Worm (Caenorhabditis elegans): ENCODE measurements around the gene Y37D8A.4.

Gene Y37D8A.4

ce11 chrIII:12798469-12798868, 40.3 kb downstream of the Y37D8A.4 start, which contains the start of gene agmo-1:
Gene agmo-1, minus strand, starts transcription at chrIII:12798569.
- no peak for TF ChIP-seq tra-4 (tag; optimal IDR thresholded peaks at IDR 0.05)
- no peak for TF ChIP-seq ceh-13 (GFP tag; optimal IDR thresholded peaks at IDR 0.05)
- TF ChIP-seq tbx-37 (GFP tag; conservative IDR thresholded peaks at IDR 0.05) = no peak
- no peak for TF ChIP-seq ets-7 (tag; optimal IDR thresholded peaks at IDR 0.05)
- TF ChIP-seq hnd-1 (tag; optimal IDR thresholded peaks at IDR 0.05) = no peak
- no peak for TF ChIP-seq B0310.2 (tag; optimal IDR thresholded peaks at IDR 0.05)
- no peak for TF ChIP-seq hmg-4 (GFP tag; optimal IDR thresholded peaks at IDR 0.05)
- TF ChIP-seq F13C5.2 (tag; optimal IDR thresholded peaks at IDR 0.05) = no peak
- TF ChIP-seq tbx-11 (GFP tag; IDR thresholded peaks at IDR 0.05) = no peak
- TF ChIP-seq ama-1 (optimal IDR thresholded peaks at IDR 0.05) = no peak
- no peak for TF ChIP-seq sea-1 (GFP tag; conservative IDR thresholded peaks at IDR 0.05)
- TF ChIP-seq aly-1 (tag; optimal IDR thresholded peaks at IDR 0.05) = no peak

DNA sequence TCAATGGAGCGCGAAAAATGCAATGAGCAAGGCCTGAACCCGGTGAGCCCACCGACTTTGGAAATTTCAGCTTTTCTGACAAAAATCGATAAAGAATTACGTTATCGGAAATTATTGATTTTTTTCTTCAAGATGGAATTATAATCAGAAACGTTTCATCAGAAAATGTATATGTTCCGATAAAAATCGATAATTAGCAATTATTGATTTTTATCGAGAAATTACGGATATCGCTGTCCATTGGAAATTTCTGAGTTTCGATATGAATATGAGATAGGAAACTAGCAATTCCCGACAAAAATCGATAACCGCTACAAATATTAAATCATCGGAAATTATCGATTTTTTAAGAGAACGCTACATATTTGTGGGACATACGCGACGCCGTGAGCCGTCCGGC, 44.6 kb downstream of the Y37D8A.4 start:
- TF ChIP-seq ama-1 (optimal IDR thresholded peaks at IDR 0.05) = no peak
- TF ChIP-seq B0310.2 (tag; optimal IDR thresholded peaks at IDR 0.05) = no peak
- TF ChIP-seq hnd-1 (tag; optimal IDR thresholded peaks at IDR 0.05) = no peak
- no peak for TF ChIP-seq flt-1 (GFP tag; IDR thresholded peaks at IDR 0.05)
- TF ChIP-seq tbx-37 (GFP tag; conservative IDR thresholded peaks at IDR 0.05) = no peak
- no peak for TF ChIP-seq ceh-13 (GFP tag; optimal IDR thresholded peaks at IDR 0.05)
- no peak for TF ChIP-seq ceh-36 (tag; optimal IDR thresholded peaks at IDR 0.05)
- no peak for TF ChIP-seq hmg-4 (GFP tag; optimal IDR thresholded peaks at IDR 0.05)
- no peak for TF ChIP-seq sea-1 (GFP tag; conservative IDR thresholded peaks at IDR 0.05)
- no peak for TF ChIP-seq scrt-1 (GFP tag; IDR thresholded peaks at IDR 0.05)
- no peak for TF ChIP-seq tra-4 (tag; optimal IDR thresholded peaks at IDR 0.05)
- no peak for TF ChIP-seq tbx-11 (GFP tag; IDR thresholded peaks at IDR 0.05)
- TF ChIP-seq aly-1 (tag; optimal IDR thresholded peaks at IDR 0.05) = no peak
- no peak for TF ChIP-seq F13C5.2 (tag; optimal IDR thresholded peaks at IDR 0.05)
- TF ChIP-seq ets-7 (tag; optimal IDR thresholded peaks at IDR 0.05) = no peak
- no peak for TF ChIP-seq hmbx-1 (tag; optimal IDR thresholded peaks at IDR 0.05)
- no peak for TF ChIP-seq pes-1 (GFP tag; IDR thresholded peaks at IDR 0.05)

DNA sequence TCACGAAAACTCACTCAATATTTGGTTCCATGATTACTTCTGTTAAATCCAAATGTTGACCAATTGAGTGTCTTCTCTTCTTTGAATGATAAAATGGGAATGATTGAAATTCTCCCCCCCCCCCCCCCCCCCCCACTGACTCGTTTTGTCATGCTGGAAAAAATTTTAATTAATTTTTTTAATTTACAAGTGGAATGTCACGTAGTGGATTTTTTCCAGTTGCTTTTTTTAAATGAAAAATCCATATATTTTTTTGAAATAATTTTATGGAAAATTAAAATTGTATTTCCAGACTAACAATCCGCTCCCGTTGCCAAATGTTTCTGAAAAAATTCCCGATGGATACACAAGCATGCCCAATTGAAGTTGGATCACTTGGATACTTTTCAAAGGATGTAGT, 49.3 kb downstream of the Y37D8A.4 start, which contains the start of gene BE10.1:
Gene BE10.1, minus strand, starts transcription at position 101 of the 400 bp plus-strand sequence.
- TF ChIP-seq B0310.2 (tag; optimal IDR thresholded peaks at IDR 0.05) = no peak
- TF ChIP-seq F13C5.2 (tag; optimal IDR thresholded peaks at IDR 0.05) = no peak
- no peak for TF ChIP-seq aly-1 (tag; optimal IDR thresholded peaks at IDR 0.05)

- TF ChIP-seq tbx-37 (GFP tag; conservative IDR thresholded peaks at IDR 0.05) = no peak
- TF ChIP-seq pes-1 (GFP tag; IDR thresholded peaks at IDR 0.05) = no peak
- no peak for TF ChIP-seq ceh-36 (tag; optimal IDR thresholded peaks at IDR 0.05)
- no peak for TF ChIP-seq ets-7 (tag; optimal IDR thresholded peaks at IDR 0.05)
- TF ChIP-seq hmbx-1 (tag; optimal IDR thresholded peaks at IDR 0.05) = no peak
- no peak for TF ChIP-seq aly-1 (tag; optimal IDR thresholded peaks at IDR 0.05)
- TF ChIP-seq tra-4 (tag; optimal IDR thresholded peaks at IDR 0.05) = no peak
- TF ChIP-seq ama-1 (optimal IDR thresholded peaks at IDR 0.05) = no peak
- TF ChIP-seq B0310.2 (tag; optimal IDR thresholded peaks at IDR 0.05) = no peak
- no peak for TF ChIP-seq hnd-1 (tag; optimal IDR thresholded peaks at IDR 0.05)
- TF ChIP-seq scrt-1 (GFP tag; IDR thresholded peaks at IDR 0.05) = no peak
- TF ChIP-seq flt-1 (GFP tag; IDR thresholded peaks at IDR 0.05) = no peak
- no peak for TF ChIP-seq hmg-4 (GFP tag; optimal IDR thresholded peaks at IDR 0.05)
- no peak for TF ChIP-seq sea-1 (GFP tag; conservative IDR thresholded peaks at IDR 0.05)
- no peak for TF ChIP-seq tbx-11 (GFP tag; IDR thresholded peaks at IDR 0.05)
- TF ChIP-seq F13C5.2 (tag; optimal IDR thresholded peaks at IDR 0.05) = no peak
These were observed 50.5 kb downstream of the Y37D8A.4 start for ce11 chrIII:12788239-12788638.

Measured in whole organism, early embryonic.